Fruit fly (Drosophila melanogaster) whole organism, embryonic: ENCODE measurements around the gene CG12539.

Experiments used
- Atf-2 ChIP-seq: fragments of 200-800 bp; sonication (Bioruptor generic); optimal IDR thresholded peaks from 2 replicates; lab custom pipeline; 2016; ENCODE audit warnings: missing biosample characterization, missing genetic modification characterization
- B-H2 ChIP-seq: fragments of 200-800 bp; sonication (Bioruptor generic); optimal IDR thresholded peaks from 2 replicates; lab custom pipeline; 2018; ENCODE audit warnings: missing biosample characterization, mild to moderate bottlenecking, missing genetic modification characterization
- CG10147 ChIP-seq: fragments of 200-800 bp; sonication (Bioruptor generic); optimal IDR thresholded peaks from 2 replicates; lab custom pipeline; 2019; ENCODE audit warnings: missing biosample characterization, mild to moderate bottlenecking, missing genetic modification characterization, moderate library complexity
- CG10654 ChIP-seq: fragments of 200-800 bp; sonication (Bioruptor generic); optimal IDR thresholded peaks from 2 replicates; lab custom pipeline; 2016; ENCODE audit warnings: missing biosample characterization, missing genetic modification characterization
- CG11093 ChIP-seq: fragments of 200-800 bp; sonication (Bioruptor generic); IDR thresholded peaks from 3 replicates; pipeline ENCODE4 v1.3.6; 2022; ENCODE audit warnings: missing biosample characterization, missing genetic modification characterization
- CG11696 ChIP-seq: fragments of 200-800 bp; sonication (Bioruptor generic); IDR thresholded peaks from 2 replicates; pipeline ENCODE4 v1.3.6; 2022; ENCODE audit warnings: missing biosample characterization, missing genetic modification characterization
- CG12071 ChIP-seq: fragments of 200-800 bp; sonication (Bioruptor generic); optimal IDR thresholded peaks from 3 replicates; lab custom pipeline; 2018; ENCODE audit warnings: missing biosample characterization, mild to moderate bottlenecking, missing genetic modification characterization
- CG1529 ChIP-seq: fragments of 200-800 bp; sonication (Bioruptor generic); optimal IDR thresholded peaks from 3 replicates; lab custom pipeline; 2018; ENCODE audit warnings: missing biosample characterization, missing genetic modification characterization
- CG17829 ChIP-seq: fragments of 200-800 bp; optimal IDR thresholded peaks from 2 replicates; lab custom pipeline; 2019; ENCODE audit warnings: missing biosample characterization, mild to moderate bottlenecking, missing genetic modification characterization, moderate library complexity
- CG2889 ChIP-seq: fragments of 200-800 bp; sonication (Bioruptor generic); IDR thresholded peaks from 3 replicates; pipeline ENCODE4 v1.3.6; 2022; ENCODE audit warnings: missing biosample characterization, missing genetic modification characterization
- CG32767 ChIP-seq: fragments of 200-800 bp; sonication (Bioruptor generic); IDR thresholded peaks from 2 replicates; pipeline ENCODE4 v1.3.6; 2022; ENCODE audit warnings: missing biosample characterization, missing genetic modification characterization
- CG7963 ChIP-seq: fragments of 200-800 bp; sonication (Bioruptor generic); IDR thresholded peaks from 3 replicates; pipeline ENCODE4 v1.3.6; 2022; ENCODE audit warnings: missing biosample characterization, missing genetic modification characterization; ENCODE audit not compliant: partially characterized antibody
- CG7987 ChIP-seq: fragments of 200-800 bp; sonication (Bioruptor generic); optimal IDR thresholded peaks from 2 replicates; lab custom pipeline; 2018; ENCODE audit warnings: missing biosample characterization, mild to moderate bottlenecking, missing genetic modification characterization, moderate library complexity
- Deaf1 ChIP-seq: fragments of 200-800 bp; optimal IDR thresholded peaks from 3 replicates; lab custom pipeline; 2019; ENCODE audit warnings: missing biosample characterization, mild to moderate bottlenecking, missing genetic modification characterization, moderate library complexity
- Dek ChIP-seq: fragments of 200-800 bp; sonication (Bioruptor generic); optimal IDR thresholded peaks from 3 replicates; lab custom pipeline; 2019; ENCODE audit warnings: missing biosample characterization, mild to moderate bottlenecking, missing genetic modification characterization, moderate library complexity
- Dip3 ChIP-seq: fragments of 200-800 bp; sonication (Bioruptor generic); optimal IDR thresholded peaks from 3 replicates; lab custom pipeline; 2016; ENCODE audit warnings: missing biosample characterization, missing genetic modification characterization
- Doc3 ChIP-seq: fragments of 200-800 bp; sonication (Bioruptor generic); IDR thresholded peaks from 3 replicates; pipeline ENCODE4 v1.3.6; 2022; ENCODE audit warnings: missing biosample characterization, missing genetic modification characterization; ENCODE audit not compliant: partially characterized antibody
- Eip74EF ChIP-seq, 2 experiments: fragments of 200-800 bp in 1 of 2; fragments of >200 bp in 1 of 2; sonication (Bioruptor generic) in 1 of 2; optimal IDR thresholded peaks; 2 replicates each; lab custom pipeline; 2017 to 2019; ENCODE audit warnings: missing biosample characterization in 2 of 2, missing genetic modification characterization in 2 of 2, mild to moderate bottlenecking in 1 of 2, moderate library complexity in 1 of 2
- HLH4C ChIP-seq: fragments of 200-800 bp; sonication (Bioruptor generic); IDR thresholded peaks from 3 replicates; pipeline ENCODE4 v1.3.6; 2022; ENCODE audit warnings: missing biosample characterization, missing genetic modification characterization; ENCODE audit not compliant: partially characterized antibody
- Hsf ChIP-seq: fragments of 200-800 bp; sonication (Bioruptor generic); optimal IDR thresholded peaks from 3 replicates; lab custom pipeline; 2016; ENCODE audit warnings: missing biosample characterization, missing genetic modification characterization
- Lpt ChIP-seq: fragments of >200 bp; optimal IDR thresholded peaks from 2 replicates; lab custom pipeline; 2018; ENCODE audit warnings: missing biosample characterization, missing genetic modification characterization
- Max ChIP-seq: fragments of 200-800 bp; sonication (Bioruptor generic); optimal IDR thresholded peaks from 2 replicates; lab custom pipeline; 2016; ENCODE audit warnings: missing biosample characterization, mild to moderate bottlenecking, missing genetic modification characterization
- Meics ChIP-seq: fragments of 200-800 bp; sonication (Bioruptor generic); optimal IDR thresholded peaks from 2 replicates; lab custom pipeline; 2017; ENCODE audit warnings: missing biosample characterization, mild to moderate bottlenecking, missing genetic modification characterization
- NC2β ChIP-seq: fragments of 200-800 bp; sonication (Bioruptor generic); optimal IDR thresholded peaks from 2 replicates; lab custom pipeline; 2016; ENCODE audit warnings: missing biosample characterization, missing genetic modification characterization
- NFAT ChIP-seq: fragments of 200-800 bp; sonication (Bioruptor generic); IDR thresholded peaks from 2 replicates; pipeline ENCODE4 v1.3.6; 2022; ENCODE audit warnings: missing biosample characterization, missing genetic modification characterization
- NK7.1 ChIP-seq: fragments of 200-800 bp; sonication (Bioruptor generic); optimal IDR thresholded peaks from 3 replicates; lab custom pipeline; 2016; ENCODE audit warnings: missing biosample characterization, missing genetic modification characterization
- PHDP ChIP-seq: fragments of 200-800 bp; sonication (Bioruptor generic); optimal IDR thresholded peaks from 3 replicates; lab custom pipeline; 2018; ENCODE audit warnings: missing biosample characterization, mild to moderate bottlenecking, missing genetic modification characterization, moderate library complexity
- Rfx ChIP-seq: fragments of 200-800 bp; sonication (Bioruptor generic); IDR thresholded peaks from 2 replicates; pipeline ENCODE4 v1.3.6; 2022; ENCODE audit warnings: missing biosample characterization, missing genetic modification characterization
- Sin3A ChIP-seq: fragments of >200 bp; optimal IDR thresholded peaks from 2 replicates; lab custom pipeline; 2018
- Ssrp ChIP-seq: fragments of 200-800 bp; sonication (Bioruptor generic); optimal IDR thresholded peaks from 2 replicates; lab custom pipeline; 2018; ENCODE audit warnings: missing biosample characterization, mild to moderate bottlenecking, missing genetic modification characterization, moderate library complexity
- Xrp1 ChIP-seq: fragments of 200-800 bp; sonication (Bioruptor generic); IDR thresholded peaks from 2 replicates; pipeline ENCODE4 v1.3.6; 2022; ENCODE audit warnings: missing biosample characterization, missing genetic modification characterization
- ase ChIP-seq: fragments of 200-800 bp; sonication (Bioruptor generic); IDR thresholded peaks from 3 replicates; pipeline ENCODE4 v1.3.6; 2022; ENCODE audit warnings: missing biosample characterization, missing genetic modification characterization
- crc ChIP-seq: fragments of 200-800 bp; sonication (Bioruptor generic); optimal IDR thresholded peaks from 2 replicates; lab custom pipeline; 2016; ENCODE audit warnings: missing biosample characterization, missing genetic modification characterization
- crol ChIP-seq: fragments of 200-800 bp; sonication (Bioruptor generic); IDR thresholded peaks from 2 replicates; pipeline ENCODE4 v1.3.6; 2022; ENCODE audit warnings: missing biosample characterization, missing genetic modification characterization
- crp ChIP-seq, 2 experiments: fragments of 200-800 bp; sonication (Bioruptor generic); optimal IDR thresholded peaks; 2 replicates in 1 of 2; 3 replicates in 1 of 2; lab custom pipeline; 2017; ENCODE audit warnings: missing biosample characterization in 2 of 2, missing genetic modification characterization in 2 of 2, mild to moderate bottlenecking in 1 of 2, moderate library complexity in 1 of 2
- fd96Cb ChIP-seq: fragments of 200-800 bp; sonication (Bioruptor generic); optimal IDR thresholded peaks from 2 replicates; lab custom pipeline; 2018; ENCODE audit warnings: missing biosample characterization, mild to moderate bottlenecking, missing genetic modification characterization, moderate library complexity
- lbe ChIP-seq: fragments of 200-800 bp; sonication (Bioruptor generic); optimal IDR thresholded peaks from 2 replicates; lab custom pipeline; 2016; ENCODE audit warnings: missing biosample characterization, mild to moderate bottlenecking, missing genetic modification characterization
- nau ChIP-seq: fragments of 200-800 bp; sonication (Bioruptor generic); optimal IDR thresholded peaks from 3 replicates; lab custom pipeline; 2017; ENCODE audit warnings: missing biosample characterization, mild to moderate bottlenecking, missing genetic modification characterization, missing genetic modification reagents
- pb ChIP-seq: fragments of 200-800 bp; sonication (Bioruptor generic); optimal IDR thresholded peaks from 3 replicates; lab custom pipeline; 2016; ENCODE audit warnings: missing biosample characterization, missing genetic modification characterization
- pzg ChIP-seq: fragments of 200-800 bp; sonication (Bioruptor generic); optimal IDR thresholded peaks from 3 replicates; lab custom pipeline; 2018; ENCODE audit warnings: missing biosample characterization, mild to moderate bottlenecking, missing genetic modification characterization, moderate library complexity
- shn ChIP-seq: fragments of 200-800 bp; sonication (Bioruptor generic); optimal IDR thresholded peaks from 3 replicates; lab custom pipeline; 2016; ENCODE audit warnings: missing biosample characterization, missing genetic modification characterization
- slp2 ChIP-seq: fragments of 200-800 bp; sonication (Bioruptor generic); optimal IDR thresholded peaks from 2 replicates; lab custom pipeline; 2016; ENCODE audit warnings: missing biosample characterization, missing genetic modification characterization
- sob ChIP-seq: fragments of 200-800 bp; sonication (Bioruptor generic); IDR thresholded peaks from 2 replicates; pipeline ENCODE4 v1.3.6; 2022; ENCODE audit warnings: missing biosample characterization, missing genetic modification characterization
- ssp ChIP-seq: fragments of 200-800 bp; sonication (Bioruptor generic); IDR thresholded peaks from 2 replicates; pipeline ENCODE4 v1.3.6; 2022; ENCODE audit warnings: missing biosample characterization, missing genetic modification characterization
- tll ChIP-seq, 2 experiments: fragments of 200-800 bp in 1 of 2; fragments of >200 bp in 1 of 2; sonication (Bioruptor generic) in 1 of 2; optimal IDR thresholded peaks; 2 replicates each; lab custom pipeline; 2017 to 2019; ENCODE audit warnings: missing biosample characterization in 2 of 2, missing genetic modification characterization in 2 of 2, mild to moderate bottlenecking in 1 of 2, moderate library complexity in 1 of 2
- trem ChIP-seq: fragments of 200-800 bp; optimal IDR thresholded peaks from 3 replicates; lab custom pipeline; 2019; ENCODE audit warnings: missing biosample characterization, mild to moderate bottlenecking, missing genetic modification characterization, moderate library complexity
- trh ChIP-seq: fragments of 200-800 bp; sonication (Bioruptor generic); optimal IDR thresholded peaks from 2 replicates; lab custom pipeline; 2016; ENCODE audit warnings: missing biosample characterization, missing genetic modification characterization
- twi ChIP-seq: fragments of 200-800 bp; optimal IDR thresholded peaks from 2 replicates; lab custom pipeline; 2019; ENCODE audit warnings: missing biosample characterization, mild to moderate bottlenecking, missing genetic modification characterization, moderate library complexity
- wdn ChIP-seq: fragments of 200-800 bp; sonication (Bioruptor generic); IDR thresholded peaks from 2 replicates; pipeline ENCODE4 v1.3.6; 2022; ENCODE audit warnings: missing biosample characterization, missing genetic modification characterization
- wek ChIP-seq: fragments of 200-800 bp; sonication (Bioruptor generic); optimal IDR thresholded peaks from 3 replicates; lab custom pipeline; 2018; ENCODE audit warnings: missing biosample characterization, mild to moderate bottlenecking, missing genetic modification characterization, moderate library complexity
- wor ChIP-seq: fragments of 200-800 bp; sonication (Bioruptor generic); IDR thresholded peaks from 2 replicates; pipeline ENCODE4 v1.3.6; 2022; ENCODE audit warnings: missing biosample characterization, missing genetic modification characterization

Gene CG12539

DNA sequence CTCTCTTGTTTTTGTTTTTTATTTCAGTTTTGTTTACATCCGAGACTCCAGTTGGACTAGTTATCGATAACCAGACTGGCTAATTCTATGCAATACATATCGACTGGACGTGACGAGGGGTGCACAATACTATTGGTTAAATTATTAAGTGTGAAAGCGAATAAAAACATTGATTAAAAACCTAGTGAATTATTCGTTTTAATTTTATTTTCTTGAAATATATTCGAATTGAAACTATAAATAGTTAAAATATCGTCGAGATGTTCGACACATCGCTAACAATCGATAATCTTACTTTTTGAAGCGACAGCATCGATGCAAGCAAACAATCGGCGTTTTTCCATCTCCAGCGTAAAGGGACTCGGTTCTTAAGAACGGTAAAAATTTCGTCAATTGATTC is 5.5 kb downstream of the CG12539 start, which contains the start of the genes CG32590 and Flo2 (continued):
- peak; percentile 96 for TF ChIP-seq CG7963
- peak; percentile 69 for TF ChIP-seq lbe (GFP tag; lab: Kevin White, UChicago)
- TF ChIP-seq Eip74EF (GFP tag; optimal IDR thresholded peaks at IDR 0.05; lab: Kevin White, UChicago) = peak in 1 of 2 experiments; percentile 27
- TF ChIP-seq Deaf1 (tag; lab: Kevin White, UChicago) = peak; percentile 52
- peak; percentile 78 for TF ChIP-seq pzg (GFP tag; lab: Kevin White, UChicago)
- TF ChIP-seq ssp = peak; percentile 77
- TF ChIP-seq CG7987 (GFP tag; lab: Kevin White, UChicago) = no peak
- TF ChIP-seq wek (GFP tag; lab: Kevin White, UChicago) = no peak
- peak; percentile 48 for TF ChIP-seq trh (GFP tag; lab: Kevin White, UChicago)
- TF ChIP-seq fd96Cb = peak; percentile 36
- TF ChIP-seq B-H2 (GFP tag; lab: Kevin White, UChicago) = peak; percentile 69
- TF ChIP-seq wor (GFP tag; lab: Robert Waterston, UW) = peak; percentile 61
- TF ChIP-seq sob = peak; percentile 89
- TF ChIP-seq Xrp1 (GFP tag; lab: Robert Waterston, UW) = peak; percentile 86
- TF ChIP-seq nau (GFP tag; lab: Kevin White, UChicago) = no peak
- TF ChIP-seq Dek = peak; percentile 53
- TF ChIP-seq CG17829 (tag; lab: Kevin White, UChicago) = peak; percentile 69
- TF ChIP-seq slp2 (GFP tag; lab: Kevin White, UChicago) = peak; percentile 52
- TF ChIP-seq Max (GFP tag; lab: Kevin White, UChicago) = peak; percentile 55
- peak; percentile 63; the same call in 1 of the 2 replicates for TF ChIP-seq CG32767 (GFP tag; lab: Robert Waterston, UW)
- no peak for TF ChIP-seq pb (GFP tag; lab: Kevin White, UChicago)
- peak; percentile 6 for TF ChIP-seq CG12071 (GFP tag; lab: Kevin White, UChicago)
- no peak for TF ChIP-seq crol (GFP tag; lab: Robert Waterston, UW)
- peak; percentile 51 for TF ChIP-seq shn (GFP tag; lab: Kevin White, UChicago)
- TF ChIP-seq CG10654 (GFP tag; lab: Kevin White, UChicago) = peak; percentile 53
- TF ChIP-seq CG10147 = peak; percentile 62
- TF ChIP-seq crc (GFP tag; lab: Kevin White, UChicago) = peak; percentile 9
- peak; percentile 51 for TF ChIP-seq Meics (GFP tag; lab: Kevin White, UChicago)
- TF ChIP-seq Dip3 = peak; percentile 76
- TF ChIP-seq NK7.1 (GFP tag; lab: Kevin White, UChicago) = peak; percentile 16
- TF ChIP-seq wdn = peak; percentile 76
- no peak for TF ChIP-seq CG1529
- no peak for TF ChIP-seq CG11696 (GFP tag; lab: Robert Waterston, UW)
- TF ChIP-seq Atf-2 (GFP tag; lab: Kevin White, UChicago) = peak; percentile 55
- peak; percentile 52; the same call in 1 of the 3 replicates for TF ChIP-seq CG11093 (GFP tag; lab: Robert Waterston, UW)
- peak; percentile 31 for TF ChIP-seq NC2β (GFP tag; lab: Kevin White, UChicago)
- TF ChIP-seq Ssrp = peak; percentile 66
- peak; percentile 63 for TF ChIP-seq trem
- peak; percentile 81 for TF ChIP-seq Sin3A
- TF ChIP-seq PHDP (tag; lab: Kevin White, UChicago) = peak; percentile 60
- peak; percentile 97 for TF ChIP-seq Doc3
- peak; percentile 69; the same call in 2 of the 3 replicates for TF ChIP-seq CG2889
- TF ChIP-seq NFAT (GFP tag; lab: Robert Waterston, UW) = peak; percentile 73
- TF ChIP-seq twi = peak; percentile 25
- peak; percentile 99 for TF ChIP-seq HLH4C (GFP tag; lab: Robert Waterston, UW)
- peak; percentile 79 for TF ChIP-seq ase (GFP tag; lab: Robert Waterston, UW)
- no peak for TF ChIP-seq tll (GFP tag; optimal IDR thresholded peaks at IDR 0.05; lab: Kevin White, UChicago)
- TF ChIP-seq Lpt (GFP tag; lab: Kevin White, UChicago) = no peak
- peak; percentile 84 for TF ChIP-seq Rfx
- peak; percentile 80 for TF ChIP-seq Hsf (GFP tag; lab: Kevin White, UChicago)
- peak in 1 of 2 experiments; percentile 1 for TF ChIP-seq crp (GFP tag; optimal IDR thresholded peaks at IDR 0.05; lab: Kevin White, UChicago)
